Worm (Caenorhabditis elegans): ENCODE measurements around the gene amt-3.

Gene amt-3

ce11 chrII:8328820-8329339 is 40.1 kb downstream of the amt-3 start, which contains the start of gene hel-1 (continued):
- TF ChIP-seq R02D3.7 (tag; optimal IDR thresholded peaks at IDR 0.05) = no peak
- TF ChIP-seq aly-2 (tag; optimal IDR thresholded peaks at IDR 0.05) = no peak
- peak; percentile 58 for TF ChIP-seq nhr-21 (tag; optimal IDR thresholded peaks at IDR 0.05)
- peak; percentile 64 for TF ChIP-seq sma-9 (GFP tag; optimal IDR thresholded peaks at IDR 0.05)
- no peak for TF ChIP-seq sma-9 (tag; optimal IDR thresholded peaks at IDR 0.05)
- no peak for TF ChIP-seq nhr-11 (tag; optimal IDR thresholded peaks at IDR 0.05)
- TF ChIP-seq lsy-2 (tag; optimal IDR thresholded peaks at IDR 0.05) = peak; percentile 50 to 91
- no peak for TF ChIP-seq nhr-6 (tag; optimal IDR thresholded peaks at IDR 0.05)
- TF ChIP-seq mab-5 (tag; optimal IDR thresholded peaks at IDR 0.05) = peak; percentile 86
- no peak for TF ChIP-seq dmd-4 (tag; optimal IDR thresholded peaks at IDR 0.05)
- TF ChIP-seq egl-27 (tag; optimal IDR thresholded peaks at IDR 0.05) = peak; percentile 36
- peak; percentile 91 for TF ChIP-seq nhr-129 (tag; optimal IDR thresholded peaks at IDR 0.05)
- peak; percentile 40 for TF ChIP-seq snpc-4 (tag; optimal IDR thresholded peaks at IDR 0.05)
- TF ChIP-seq sma-3 (GFP tag; optimal IDR thresholded peaks at IDR 0.05) = peak; percentile 68
- no peak for TF ChIP-seq ztf-11 (tag; optimal IDR thresholded peaks at IDR 0.05)
- TF ChIP-seq F13H6.1 (tag; optimal IDR thresholded peaks at IDR 0.05) = peak; percentile 65
- TF ChIP-seq ceh-82 (tag; optimal IDR thresholded peaks at IDR 0.05) = no peak
- TF ChIP-seq nhr-23 (tag; optimal IDR thresholded peaks at IDR 0.05) = no peak
- peak; percentile 79 for TF ChIP-seq lin-13 (GFP tag; optimal IDR thresholded peaks at IDR 0.05)
- TF ChIP-seq unc-55 (GFP tag; optimal IDR thresholded peaks at IDR 0.05) = peak; percentile 93
- TF ChIP-seq ceh-16 (tag; optimal IDR thresholded peaks at IDR 0.05) = peak; percentile 78
- no peak for TF ChIP-seq blmp-1 (tag; optimal IDR thresholded peaks at IDR 0.05; ENCODE audit: insufficient read depth)
- TF ChIP-seq nhr-77 (tag; optimal IDR thresholded peaks at IDR 0.05) = no peak

- TF ChIP-seq aly-2 (tag; optimal IDR thresholded peaks at IDR 0.05) = no peak
Observed at ce11 chrII:8327450-8327849, 41.5 kb downstream of the amt-3 start.

ce11 chrII:8326228-8326960 is 42.6 kb downstream of the amt-3 start:
- no peak for TF ChIP-seq nhr-77 (tag; optimal IDR thresholded peaks at IDR 0.05)
- TF ChIP-seq nhr-25 (tag; optimal IDR thresholded peaks at IDR 0.05) = no peak
- no peak for TF ChIP-seq lin-39 (tag; optimal IDR thresholded peaks at IDR 0.05)
- no peak for TF ChIP-seq mbf-1 (tag; optimal IDR thresholded peaks at IDR 0.05)
- TF ChIP-seq ama-1 (optimal IDR thresholded peaks at IDR 0.05) = no peak
- TF ChIP-seq ztf-1 (GFP tag; conservative IDR thresholded peaks at IDR 0.05) = no peak

- TF ChIP-seq ceh-82 (tag; optimal IDR thresholded peaks at IDR 0.05) (no peak), alr-1 (tag; optimal IDR thresholded peaks at IDR 0.05) (no peak), nhr-6 (tag; optimal IDR thresholded peaks at IDR 0.05) (no peak), lin-13 (GFP tag; optimal IDR thresholded peaks at IDR 0.05) (peak; percentile 17), ZK546.5 (tag; optimal IDR thresholded peaks at IDR 0.05) (no peak), sem-4 (tag; optimal IDR thresholded peaks at IDR 0.05) (no peak), dmd-4 (tag; optimal IDR thresholded peaks at IDR 0.05) (no peak), gmeb-1 (tag; optimal IDR thresholded peaks at IDR 0.05) (peak; percentile 55), peb-1 (tag; optimal IDR thresholded peaks at IDR 0.05) (no peak), nhr-77 (tag; optimal IDR thresholded peaks at IDR 0.05) (no peak), crh-2 (tag; optimal IDR thresholded peaks at IDR 0.05) (peak; percentile 13), ztf-4 (tag; optimal IDR thresholded peaks at IDR 0.05) (no peak), nhr-237 (tag; optimal IDR thresholded peaks at IDR 0.05) (no peak), C34F6.9 (tag; optimal IDR thresholded peaks at IDR 0.05) (peak; percentile 43), elt-1 (tag; optimal IDR thresholded peaks at IDR 0.05) (no peak), unc-55 (GFP tag; optimal IDR thresholded peaks at IDR 0.05) (peak; percentile 69), sma-3 (GFP tag; optimal IDR thresholded peaks at IDR 0.05) (peak; percentile 47), F13H6.1 (tag; optimal IDR thresholded peaks at IDR 0.05) (peak; percentile 8), mab-5 (tag; optimal IDR thresholded peaks at IDR 0.05) (no peak), nhr-10 (tag; optimal IDR thresholded peaks at IDR 0.05) (no peak), zag-1 (tag; optimal IDR thresholded peaks at IDR 0.05) (no peak), nhr-21 (tag; optimal IDR thresholded peaks at IDR 0.05) (peak; percentile 18), lin-11 (tag; optimal IDR thresholded peaks at IDR 0.05) (peak; percentile 54), ztf-1 (GFP tag; conservative IDR thresholded peaks at IDR 0.05) (no peak), lsy-2 (tag; optimal IDR thresholded peaks at IDR 0.05) (peak in 1 of 2 experiments; percentile 70), nhr-129 (tag; optimal IDR thresholded peaks at IDR 0.05) (peak; percentile 66), ceh-16 (tag; optimal IDR thresholded peaks at IDR 0.05) (no peak), nhr-12 (tag; optimal IDR thresholded peaks at IDR 0.05) (no peak), skn-1 (tag; optimal IDR thresholded peaks at IDR 0.05) (peak; percentile 42)
Observed at ce11 chrII:8325002-8325539, 43.9 kb downstream of the amt-3 start, which contains the start of the genes ran-3 and C26D10.3. Gene ran-3, minus strand, starts transcription at chrII:8325052. Gene C26D10.3, plus strand, starts transcription at chrII:8325386.

Data from whole organism, L2 larva.